Worm (Caenorhabditis elegans) whole organism, L1 larva: Measurements from ENCODE around the gene F14D7.6.
A peak's percentile ranks its signal among the peaks of the same experiment; 100 is the strongest.

Experiments used
- ama-1 ChIP-seq: fragments of 150-350 bp; optimal IDR thresholded peaks from 2 replicates; lab custom pipeline; 2014
- blmp-1 ChIP-seq: fragments of 150-350 bp; optimal IDR thresholded peaks from 2 replicates; lab custom pipeline; 2014; ENCODE audit warnings: missing biosample characterization, missing genetic modification characterization
- ceh-82 ChIP-seq, 3 experiments: fragments of 150-350 bp in 1 of 3; sonication (generic microtip) in 2 of 3; optimal IDR thresholded peaks; 2 replicates each; lab custom pipeline; 2014 to 2017; ENCODE audit warnings: missing biosample characterization in 3 of 3, missing genetic modification characterization in 3 of 3
- dsc-1 ChIP-seq: sonication (generic microtip); optimal IDR thresholded peaks from 2 replicates; lab custom pipeline; 2016; ENCODE audit warnings: mild to moderate bottlenecking, missing genetic modification characterization, missing compliant biosample characterization
- efl-3 ChIP-seq: fragments of 200-800 bp; sonication (Bioruptor generic); optimal IDR thresholded peaks from 2 replicates; lab custom pipeline; 2018; ENCODE audit warnings: mild to moderate bottlenecking, missing genetic modification characterization, missing compliant biosample characterization
- egl-13 ChIP-seq: sonication (generic microtip); optimal IDR thresholded peaks from 2 replicates; lab custom pipeline; 2016; ENCODE audit warnings: missing genotype, missing genetic modification reagents, missing genetic modification characterization, missing compliant biosample characterization
- egl-27 ChIP-seq, 2 experiments: fragments of 150-350 bp in 1 of 2; sonication (generic microtip); optimal IDR thresholded peaks; 3 replicates each; lab custom pipeline; 2017 to 2018; ENCODE audit warnings: missing biosample characterization in 2 of 2, missing genetic modification characterization in 2 of 2, missing genetic modification reagents in 2 of 2
- elt-2 ChIP-seq: sonication (generic microtip); optimal IDR thresholded peaks from 2 replicates; lab custom pipeline; 2016; ENCODE audit warnings: missing genetic modification characterization, mild to moderate bottlenecking, inconsistent platforms, missing compliant biosample characterization, missing genetic modification reagents
- fkh-10 ChIP-seq: sonication (generic microtip); optimal IDR thresholded peaks from 2 replicates; lab custom pipeline; 2017; ENCODE audit warnings: missing biosample characterization, missing genetic modification reagents, missing genetic modification characterization
- fkh-8 ChIP-seq: sonication (generic microtip); optimal IDR thresholded peaks from 2 replicates; lab custom pipeline; 2016; ENCODE audit warnings: mild to moderate bottlenecking, missing genetic modification characterization, missing compliant biosample characterization
- hlh-4 ChIP-seq: sonication (generic microtip); optimal IDR thresholded peaks from 2 replicates; lab custom pipeline; 2016; ENCODE audit warnings: mild to moderate bottlenecking, missing genetic modification characterization, missing compliant biosample characterization
- isw-1 ChIP-seq: fragments of 200-800 bp; sonication (Bioruptor generic); IDR thresholded peaks from 2 replicates; pipeline ENCODE4 v1.3.6; 2022; ENCODE audit warnings: missing genetic modification characterization, missing compliant biosample characterization
- lir-3 ChIP-seq: sonication (generic microtip); optimal IDR thresholded peaks from 2 replicates; lab custom pipeline; 2016; ENCODE audit warnings: mild to moderate bottlenecking, missing genetic modification characterization, moderate library complexity, missing compliant biosample characterization; ENCODE audit not compliant: poor library complexity
- mab-9 ChIP-seq: fragments of 200-800 bp; sonication (Bioruptor generic); IDR thresholded peaks from 2 replicates; pipeline ENCODE4 v1.3.6; 2022; ENCODE audit warnings: missing genetic modification reagents, missing genetic modification characterization, missing compliant biosample characterization
- mdl-1 ChIP-seq, 2 experiments: fragments of 150-350 bp; optimal IDR thresholded peaks; 2 replicates each; lab custom pipeline; 2014 to 2017; ENCODE audit warnings: missing biosample characterization in 2 of 2, missing genetic modification characterization in 2 of 2, inconsistent platforms in 1 of 2
- mef-2 ChIP-seq: fragments of 150-350 bp; optimal IDR thresholded peaks from 2 replicates; lab custom pipeline; 2014; ENCODE audit warnings: missing biosample characterization, missing genetic modification characterization
- nhr-11 ChIP-seq: fragments of 150-350 bp; optimal IDR thresholded peaks from 2 replicates; lab custom pipeline; 2014; ENCODE audit warnings: missing biosample characterization, missing genetic modification characterization
- nhr-20 ChIP-seq: sonication (generic microtip); optimal IDR thresholded peaks from 2 replicates; lab custom pipeline; 2016; ENCODE audit warnings: mild to moderate bottlenecking, missing genetic modification characterization, missing compliant biosample characterization
- nhr-47 ChIP-seq: sonication (generic microtip); optimal IDR thresholded peaks from 2 replicates; lab custom pipeline; 2016; ENCODE audit warnings: mild to moderate bottlenecking, missing genetic modification characterization, moderate library complexity, missing compliant biosample characterization
- nhr-76 ChIP-seq: sonication (generic microtip); optimal IDR thresholded peaks from 2 replicates; lab custom pipeline; 2017; ENCODE audit warnings: missing biosample characterization, missing genetic modification characterization
- nhr-77 ChIP-seq: fragments of 150-350 bp; optimal IDR thresholded peaks from 2 replicates; lab custom pipeline; 2014; ENCODE audit warnings: missing biosample characterization, missing genetic modification characterization
- nhr-84 ChIP-seq: sonication (generic microtip); optimal IDR thresholded peaks from 2 replicates; lab custom pipeline; 2017; ENCODE audit warnings: missing biosample characterization, missing genetic modification characterization
- pax-3 ChIP-seq: fragments of 200-800 bp; sonication (Bioruptor generic); optimal IDR thresholded peaks from 2 replicates; lab custom pipeline; 2018; ENCODE audit warnings: mild to moderate bottlenecking, missing genetic modification characterization, moderate library complexity, missing compliant biosample characterization
- rnt-1 ChIP-seq: sonication (generic microtip); optimal IDR thresholded peaks from 2 replicates; lab custom pipeline; 2016; ENCODE audit warnings: mild to moderate bottlenecking, missing genetic modification characterization, moderate library complexity, missing compliant biosample characterization
- snpc-4 ChIP-seq: fragments of 150-350 bp; optimal IDR thresholded peaks from 2 replicates; lab custom pipeline; 2014; ENCODE audit warnings: missing biosample characterization, missing genetic modification characterization
- snu-23 ChIP-seq: sonication (generic microtip); optimal IDR thresholded peaks from 2 replicates; lab custom pipeline; 2016; ENCODE audit warnings: missing genetic modification characterization, missing compliant biosample characterization
- sox-4 ChIP-seq: sonication (generic microtip); optimal IDR thresholded peaks from 2 replicates; lab custom pipeline; 2016; ENCODE audit warnings: missing genetic modification characterization, missing compliant biosample characterization
- sptf-1 ChIP-seq: fragments of 150-350 bp; optimal IDR thresholded peaks from 2 replicates; lab custom pipeline; 2014; ENCODE audit warnings: missing biosample characterization, missing genetic modification characterization
- swsn-7 ChIP-seq: sonication (generic microtip); optimal IDR thresholded peaks from 2 replicates; lab custom pipeline; 2016; ENCODE audit warnings: missing genetic modification characterization, missing compliant biosample characterization
- unc-130 ChIP-seq: fragments of 150-350 bp; optimal IDR thresholded peaks from 2 replicates; lab custom pipeline; 2017; ENCODE audit warnings: missing biosample characterization, missing genetic modification characterization, inconsistent platforms
- unc-62 ChIP-seq: fragments of 150-350 bp; optimal IDR thresholded peaks from 2 replicates; lab custom pipeline; 2014; ENCODE audit warnings: missing biosample characterization, missing genetic modification reagents, missing genetic modification characterization
- vab-15 ChIP-seq: sonication (generic microtip); optimal IDR thresholded peaks from 2 replicates; lab custom pipeline; 2017; ENCODE audit warnings: missing genotype, mild to moderate bottlenecking, missing genetic modification characterization, missing compliant biosample characterization
- ztf-11 ChIP-seq, 2 experiments: sonication (generic microtip); optimal IDR thresholded peaks; 2 replicates each; lab custom pipeline; 2016 to 2017; ENCODE audit warnings: missing genetic modification characterization in 2 of 2, missing biosample characterization in 1 of 2, missing compliant biosample characterization in 1 of 2
- ztf-4 ChIP-seq: fragments of 150-350 bp; optimal IDR thresholded peaks from 2 replicates; lab custom pipeline; 2014; ENCODE audit warnings: missing biosample characterization, missing genetic modification characterization

F14D7.6 gene

DNA sequence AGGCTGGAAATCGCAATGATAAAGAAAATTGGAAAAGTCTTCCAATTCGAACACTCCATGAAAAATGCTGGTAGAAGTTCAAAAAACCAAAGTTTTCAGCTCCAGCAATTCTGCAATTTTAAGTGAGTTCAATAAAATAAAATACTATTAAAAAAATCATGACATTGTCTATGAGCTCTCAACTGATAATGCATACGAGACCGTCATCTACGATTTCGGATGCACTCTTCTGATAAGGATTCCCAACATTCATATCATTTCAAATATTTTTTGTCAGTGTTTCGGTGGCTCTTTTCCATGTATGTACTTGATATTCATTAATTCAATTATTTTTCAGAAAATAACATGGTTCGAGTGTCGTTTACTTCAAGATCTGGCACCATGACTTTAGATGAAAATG lies at the start of gene F14D7.6:
F14D7.6 (plus strand) TSS at position 338 of the 400 bp plus-strand sequence.
- TF ChIP-seq elt-2 (tag; lab: Kevin White, UChicago) (peak; percentile 4), nhr-76 (no peak)

ce11 chrV:14252025-14252424 lies 49.2 kb upstream of the F14D7.6 start, which contains the start of gene K02E11.5:
Gene K02E11.5 (plus strand): TSS chrV:14252325.
- TF ChIP-seq mdl-1 (tag; optimal IDR thresholded peaks at IDR 0.05; lab: Kevin White, UChicago) = no peak
- TF ChIP-seq efl-3 (GFP tag; lab: Kevin White, UChicago) = no peak
- TF ChIP-seq isw-1 (GFP tag; lab: Robert Waterston, UW) = no peak
- no peak for TF ChIP-seq egl-13 (tag; lab: Kevin White, UChicago)
- no peak for TF ChIP-seq dsc-1 (tag; lab: Kevin White, UChicago)
- TF ChIP-seq mef-2 (tag; lab: Kevin White, UChicago) = no peak
- TF ChIP-seq elt-2 (tag; lab: Kevin White, UChicago) = no peak
- TF ChIP-seq snu-23 (GFP tag; lab: Kevin White, UChicago) = no peak
- TF ChIP-seq ceh-82 (tag; optimal IDR thresholded peaks at IDR 0.05; lab: Kevin White, UChicago) = no peak
- no peak for TF ChIP-seq sox-4 (tag; lab: Kevin White, UChicago)
- TF ChIP-seq snpc-4 (tag; lab: Kevin White, UChicago) = no peak
- TF ChIP-seq fkh-10 (GFP tag; lab: Kevin White, UChicago) = no peak
- TF ChIP-seq nhr-20 (tag; lab: Kevin White, UChicago) = no peak
- no peak for TF ChIP-seq mab-9
- TF ChIP-seq fkh-8 = no peak
- no peak for TF ChIP-seq hlh-4 (tag; lab: Kevin White, UChicago)
- TF ChIP-seq swsn-7 = no peak

- no peak for TF ChIP-seq nhr-11 (tag; lab: Kevin White, UChicago)
- TF ChIP-seq pax-3 (tag; lab: Kevin White, UChicago) = peak; percentile 0
Measured at ce11 chrV:14254221-14254620, 47.0 kb upstream of the F14D7.6 start, which contains the start of gene K02E11.7. Gene K02E11.7 (minus strand): TSS chrV:14254321.

DNA sequence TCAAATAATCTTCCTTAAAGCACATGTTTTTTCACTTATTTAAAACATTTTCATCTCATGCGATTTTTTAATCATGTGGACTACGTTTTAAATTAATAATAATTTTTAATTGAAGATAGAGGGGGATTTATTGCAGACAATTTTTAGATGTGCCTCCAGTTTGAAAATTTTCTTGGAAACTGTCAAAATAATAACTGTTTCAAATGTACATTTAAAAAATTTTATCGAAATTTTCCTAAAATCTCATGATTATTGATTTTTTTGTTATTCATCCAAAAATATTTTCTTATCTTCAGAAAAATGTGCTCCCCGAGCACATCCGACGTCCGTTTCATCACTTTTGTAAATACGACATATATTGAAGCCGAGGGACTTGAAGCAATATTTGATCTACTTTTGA lies 44.4 kb upstream of the F14D7.6 start, which contains the start of gene sre-8:
sre-8 (plus strand) TSS at position 301 of the 400 bp plus-strand sequence.
- TF ChIP-seq sptf-1 (no peak), ztf-4 (tag; lab: Kevin White, UChicago) (no peak), unc-130 (tag; lab: Kevin White, UChicago) (no peak), egl-27 (tag; optimal IDR thresholded peaks at IDR 0.05; lab: Kevin White, UChicago) (no peak), blmp-1 (tag; lab: Kevin White, UChicago) (no peak), unc-62 (GFP tag; lab: Kevin White, UChicago) (no peak), rnt-1 (tag; lab: Kevin White, UChicago) (no peak), ztf-11 (tag; optimal IDR thresholded peaks at IDR 0.05; lab: Kevin White, UChicago) (no peak), nhr-84 (tag; lab: Kevin White, UChicago) (no peak), nhr-77 (no peak), lir-3 (tag; lab: Kevin White, UChicago) (no peak)

DNA sequence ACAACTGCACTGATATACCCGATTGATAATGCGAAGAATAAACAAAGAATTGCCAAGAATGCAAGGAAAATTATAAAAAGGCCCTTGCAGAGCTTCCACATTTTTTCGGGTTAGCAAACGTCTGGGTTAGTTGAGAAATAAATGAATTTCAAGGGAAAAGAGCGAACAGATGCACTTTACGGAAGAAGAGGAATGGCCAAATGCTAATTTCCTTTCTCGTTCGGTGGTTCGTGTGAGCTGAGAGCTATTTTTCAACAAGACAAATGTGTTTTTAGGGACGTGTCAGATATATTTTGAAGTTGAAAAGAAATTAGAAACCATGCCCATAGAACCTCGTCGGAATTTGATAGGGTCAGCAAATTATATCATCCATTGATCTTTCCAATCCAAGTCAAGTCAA lies 40.4 kb upstream of the F14D7.6 start, which contains the start of gene F40G12.2:
F40G12.2 (minus strand) TSS at position 101 of the 400 bp plus-strand sequence.
- TF ChIP-seq sox-4 (tag; lab: Kevin White, UChicago) = no peak
- TF ChIP-seq vab-15 (tag; lab: Kevin White, UChicago) = no peak
- TF ChIP-seq blmp-1 (tag; lab: Kevin White, UChicago) = no peak
- TF ChIP-seq ama-1 (lab: Kevin White, UChicago) = no peak
- no peak for TF ChIP-seq mdl-1 (tag; optimal IDR thresholded peaks at IDR 0.05; lab: Kevin White, UChicago)
- no peak for TF ChIP-seq nhr-47 (tag; lab: Kevin White, UChicago)
